Fruit fly (Drosophila melanogaster): ENCODE data around the gene Gr28b.

Gene Gr28b

DNA sequence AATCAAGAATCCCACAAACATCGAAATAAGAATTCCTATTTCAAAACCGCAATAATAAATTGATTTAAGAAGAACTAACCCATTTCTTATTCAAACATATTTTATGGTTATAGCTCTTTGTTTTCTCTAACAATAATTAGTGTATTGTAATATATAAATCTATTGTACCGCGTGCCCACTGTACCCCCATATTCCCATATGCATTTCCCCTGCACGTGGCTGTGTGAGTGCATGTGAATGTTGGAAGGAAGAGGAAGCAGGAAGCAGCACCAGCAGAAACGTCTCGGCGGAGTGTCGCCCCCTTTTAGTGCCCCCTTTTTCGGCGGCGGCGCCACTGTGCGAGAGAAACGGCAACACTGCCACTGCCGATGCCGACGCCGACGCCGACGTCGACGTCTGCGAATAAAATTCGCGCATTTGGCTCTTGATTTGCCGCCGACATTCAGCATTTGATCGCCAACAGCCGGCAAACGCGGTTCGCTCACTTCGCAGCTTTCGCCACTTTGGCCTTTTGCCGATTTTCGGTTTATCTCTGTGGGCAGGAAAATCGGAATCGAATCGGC is 38.6 kb downstream of the Gr28b start (continued):
- no peak for TF ChIP-seq CG13123 (GFP tag; optimal IDR thresholded peaks at IDR 0.05)
- TF ChIP-seq HLHmδ (GFP tag; optimal IDR thresholded peaks at IDR 0.05), result peak; percentile 55
- TF ChIP-seq amos (GFP tag; IDR thresholded peaks at IDR 0.05; ENCODE audit: partially characterized antibody), result 0 out of 2 replicates have a peak, but pooled peaks have one; percentile 15
- TF ChIP-seq NfI (GFP tag; optimal IDR thresholded peaks at IDR 0.05), result no peak
- no peak for TF ChIP-seq Dip2 (GFP tag; IDR thresholded peaks at IDR 0.05)
- 0 out of 2 replicates have a peak, but pooled peaks have one; percentile 10 for TF ChIP-seq Dref (GFP tag; IDR thresholded peaks at IDR 0.05)
- no peak for TF ChIP-seq trh (GFP tag; optimal IDR thresholded peaks at IDR 0.05)
- TF ChIP-seq YL-1 (GFP tag; optimal IDR thresholded peaks at IDR 0.05), result no peak
- TF ChIP-seq Nf-YB (GFP tag; optimal IDR thresholded peaks at IDR 0.05), result no peak
- TF ChIP-seq Fer1 (GFP tag; optimal IDR thresholded peaks at IDR 0.05), result peak; percentile 33
- 0 out of 2 replicates have a peak, but pooled peaks have one; percentile 30 for TF ChIP-seq CG1024 (GFP tag; IDR thresholded peaks at IDR 0.05)
- no peak for TF ChIP-seq ewg (GFP tag; optimal IDR thresholded peaks at IDR 0.05)
- TF ChIP-seq CG2875 (GFP tag; optimal IDR thresholded peaks at IDR 0.05), result no peak
- TF ChIP-seq CG10462 (GFP tag; optimal IDR thresholded peaks at IDR 0.05), result no peak
- TF ChIP-seq CG7786 (GFP tag; optimal IDR thresholded peaks at IDR 0.05), result peak; percentile 59
- TF ChIP-seq CG6654 (GFP tag; optimal IDR thresholded peaks at IDR 0.05), result no peak
- TF ChIP-seq CG10959 (GFP tag; IDR thresholded peaks at IDR 0.05), result 0 out of 2 replicates have a peak, but pooled peaks have one; percentile 5
- no peak for TF ChIP-seq pros (GFP tag; optimal IDR thresholded peaks at IDR 0.05)
- TF ChIP-seq disco-r (GFP tag; optimal IDR thresholded peaks at IDR 0.05), result no peak
- TF ChIP-seq CG11085 (GFP tag; IDR thresholded peaks at IDR 0.05), result no peak
- no peak for TF ChIP-seq CG11247 (GFP tag; IDR thresholded peaks at IDR 0.05)
- TF ChIP-seq CG9797 (GFP tag; optimal IDR thresholded peaks at IDR 0.05), result peak; percentile 14
- no peak for TF ChIP-seq sd (tag; optimal IDR thresholded peaks at IDR 0.05)
- peak; percentile 72 for TF ChIP-seq CG9932 (GFP tag; IDR thresholded peaks at IDR 0.05)
- TF ChIP-seq CG32767 (GFP tag; IDR thresholded peaks at IDR 0.05), result peak; percentile 45; the same call in 1 of the 2 replicates
- peak; percentile 74 for TF ChIP-seq gcm (GFP tag; optimal IDR thresholded peaks at IDR 0.05)
- peak; percentile 94 for TF ChIP-seq Adf1 (GFP tag; IDR thresholded peaks at IDR 0.05)
- TF ChIP-seq CG30403 (GFP tag; optimal IDR thresholded peaks at IDR 0.05), result peak; percentile 57
- no peak for TF ChIP-seq CG4360 (GFP tag; IDR thresholded peaks at IDR 0.05)
- no peak for TF ChIP-seq CG2199 (GFP tag; IDR thresholded peaks at IDR 0.05)
- no peak for TF ChIP-seq CG1529 (GFP tag; optimal IDR thresholded peaks at IDR 0.05)
- no peak for TF ChIP-seq Ssrp (tag; optimal IDR thresholded peaks at IDR 0.05)
- TF ChIP-seq CG7556 (GFP tag; optimal IDR thresholded peaks at IDR 0.05), result no peak
- peak; percentile 26 for TF ChIP-seq ATbp (GFP tag; optimal IDR thresholded peaks at IDR 0.05)
- TF ChIP-seq sqz (GFP tag; optimal IDR thresholded peaks at IDR 0.05), result no peak
- no peak for TF ChIP-seq usp (GFP tag; optimal IDR thresholded peaks at IDR 0.05)
- TF ChIP-seq fd64A (GFP tag; optimal IDR thresholded peaks at IDR 0.05), result no peak
- no peak for TF ChIP-seq scrt (GFP tag; optimal IDR thresholded peaks at IDR 0.05)
- TF ChIP-seq Side (GFP tag; optimal IDR thresholded peaks at IDR 0.05), result peak; percentile 4
- TF ChIP-seq Jarid2 (GFP tag; optimal IDR thresholded peaks at IDR 0.05), result no peak
- peak; percentile 23 for TF ChIP-seq fu2 (GFP tag; optimal IDR thresholded peaks at IDR 0.05)
- 0 out of 2 replicates have a peak, but pooled peaks have one; percentile 30 for TF ChIP-seq E2f1 (GFP tag; IDR thresholded peaks at IDR 0.05)
- peak; percentile 53 for TF ChIP-seq sisA (GFP tag; IDR thresholded peaks at IDR 0.05)
- no peak for TF ChIP-seq CG18476 (GFP tag; optimal IDR thresholded peaks at IDR 0.05)
- TF ChIP-seq CG7987 (GFP tag; optimal IDR thresholded peaks at IDR 0.05), result peak; percentile 44
- no peak for TF ChIP-seq fd102C (GFP tag; optimal IDR thresholded peaks at IDR 0.05)
- peak; percentile 49 for TF ChIP-seq CG1832 (GFP tag; optimal IDR thresholded peaks at IDR 0.05)
- TF ChIP-seq CG7372 (GFP tag; IDR thresholded peaks at IDR 0.05), result no peak; the same call in 1 of the 2 replicates
- TF ChIP-seq crp (GFP tag; optimal IDR thresholded peaks at IDR 0.05), result no peak
- TF ChIP-seq CG4617 (GFP tag; optimal IDR thresholded peaks at IDR 0.05; ENCODE audit: borderline replicate concordance), result no peak
